Worm (Caenorhabditis elegans) whole organism, L1 larva: ENCODE results near the gene K04C2.5.

Experiments used
- C04F5.9 ChIP-seq: sonication (generic microtip); optimal IDR thresholded peaks from 2 replicates; lab custom pipeline; 2016; ENCODE audit warnings: missing genetic modification characterization, missing compliant biosample characterization
- F16B12.6 ChIP-seq: fragments of 150-350 bp; optimal IDR thresholded peaks from 2 replicates; lab custom pipeline; 2014; ENCODE audit warnings: missing biosample characterization, missing genetic modification characterization
- aha-1 ChIP-seq: fragments of 150-350 bp; optimal IDR thresholded peaks from 2 replicates; lab custom pipeline; 2014; ENCODE audit warnings: missing biosample characterization, missing genetic modification characterization
- ama-1 ChIP-seq: fragments of 150-350 bp; optimal IDR thresholded peaks from 2 replicates; lab custom pipeline; 2014
- ceh-63 ChIP-seq: fragments of 200-800 bp; sonication (Bioruptor generic); optimal IDR thresholded peaks from 2 replicates; lab custom pipeline; 2018; ENCODE audit warnings: mild to moderate bottlenecking, missing genetic modification characterization, missing compliant biosample characterization
- ceh-8 ChIP-seq: fragments of 200-800 bp; sonication (Bioruptor generic); optimal IDR thresholded peaks from 2 replicates; lab custom pipeline; 2018; ENCODE audit warnings: mild to moderate bottlenecking, missing genetic modification characterization, moderate library complexity, missing compliant biosample characterization
- ceh-82 ChIP-seq, 3 experiments: fragments of 150-350 bp in 1 of 3; sonication (generic microtip) in 2 of 3; optimal IDR thresholded peaks; 2 replicates each; lab custom pipeline; 2014 to 2017; ENCODE audit warnings: missing biosample characterization in 3 of 3, missing genetic modification characterization in 3 of 3
- ceh-88 ChIP-seq: fragments of 200-800 bp; sonication (Bioruptor generic); IDR thresholded peaks from 2 replicates; pipeline ENCODE4 v1.3.6; 2022; ENCODE audit warnings: missing genetic modification characterization, missing compliant biosample characterization
- ceh-90 ChIP-seq: sonication (generic microtip); optimal IDR thresholded peaks from 2 replicates; lab custom pipeline; 2016; ENCODE audit warnings: missing genetic modification characterization, missing compliant biosample characterization
- ces-1 ChIP-seq: fragments of 150-350 bp; optimal IDR thresholded peaks from 2 replicates; lab custom pipeline; 2014; ENCODE audit warnings: missing biosample characterization, missing genetic modification reagents, missing genetic modification characterization
- dpl-1 ChIP-seq, 3 experiments: fragments of 150-350 bp in 2 of 3; sonication (generic microtip) in 1 of 3; optimal IDR thresholded peaks; 2 replicates each; lab custom pipeline; 2014 to 2017; ENCODE audit warnings: missing biosample characterization in 3 of 3, missing genetic modification characterization in 3 of 3, missing genetic modification reagents in 3 of 3
- dsc-1 ChIP-seq: sonication (generic microtip); optimal IDR thresholded peaks from 2 replicates; lab custom pipeline; 2016; ENCODE audit warnings: mild to moderate bottlenecking, missing genetic modification characterization, missing compliant biosample characterization
- efl-1 ChIP-seq, 4 experiments: fragments of 150-350 bp; optimal IDR thresholded peaks in 3 of 4; peaks in 1 of 4; 1 replicate in 1 of 4; 2 replicates in 3 of 4; lab custom pipeline; 2014; ENCODE audit warnings: missing biosample characterization in 2 of 4, missing genetic modification characterization in 2 of 4, missing genetic modification reagents in 2 of 4
- efl-3 ChIP-seq: fragments of 200-800 bp; sonication (Bioruptor generic); optimal IDR thresholded peaks from 2 replicates; lab custom pipeline; 2018; ENCODE audit warnings: mild to moderate bottlenecking, missing genetic modification characterization, missing compliant biosample characterization
- egl-13 ChIP-seq: sonication (generic microtip); optimal IDR thresholded peaks from 2 replicates; lab custom pipeline; 2016; ENCODE audit warnings: missing genotype, missing genetic modification reagents, missing genetic modification characterization, missing compliant biosample characterization
- egl-27 ChIP-seq, 2 experiments: fragments of 150-350 bp in 1 of 2; sonication (generic microtip); optimal IDR thresholded peaks; 3 replicates each; lab custom pipeline; 2017 to 2018; ENCODE audit warnings: missing biosample characterization in 2 of 2, missing genetic modification characterization in 2 of 2, missing genetic modification reagents in 2 of 2
- elt-3 ChIP-seq, 6 experiments: fragments of 150-350 bp in 1 of 6; sonication (generic microtip); optimal IDR thresholded peaks; 2 replicates each; lab custom pipeline; 2017 to 2018; ENCODE audit warnings: missing biosample characterization in 6 of 6, missing genetic modification characterization in 6 of 6, inconsistent platforms in 1 of 6
- ets-5 ChIP-seq: fragments of 200-800 bp; sonication (Bioruptor generic); IDR thresholded peaks from 2 replicates; pipeline ENCODE4 v1.3.6; 2022; ENCODE audit warnings: missing genetic modification characterization, missing compliant biosample characterization
- fkh-10 ChIP-seq: sonication (generic microtip); optimal IDR thresholded peaks from 2 replicates; lab custom pipeline; 2017; ENCODE audit warnings: missing biosample characterization, missing genetic modification reagents, missing genetic modification characterization
- fkh-8 ChIP-seq: sonication (generic microtip); optimal IDR thresholded peaks from 2 replicates; lab custom pipeline; 2016; ENCODE audit warnings: mild to moderate bottlenecking, missing genetic modification characterization, missing compliant biosample characterization
- fos-1 ChIP-seq: fragments of 150-350 bp; optimal IDR thresholded peaks from 2 replicates; lab custom pipeline; 2014; ENCODE audit warnings: missing biosample characterization, missing genetic modification characterization
- grh-1 ChIP-seq: fragments of 200-800 bp; sonication (Bioruptor generic); IDR thresholded peaks from 2 replicates; pipeline ENCODE4 v1.3.6; 2022; ENCODE audit warnings: missing genetic modification reagents, missing genetic modification characterization, missing compliant biosample characterization
- hpl-2 ChIP-seq: fragments of 150-350 bp; optimal IDR thresholded peaks from 2 replicates; lab custom pipeline; 2014; ENCODE audit warnings: missing biosample characterization, missing genetic modification reagents, missing genetic modification characterization
- irx-1 ChIP-seq: sonication (generic microtip); optimal IDR thresholded peaks from 2 replicates; lab custom pipeline; 2016; ENCODE audit warnings: missing genetic modification characterization, missing compliant biosample characterization
- isw-1 ChIP-seq: fragments of 200-800 bp; sonication (Bioruptor generic); IDR thresholded peaks from 2 replicates; pipeline ENCODE4 v1.3.6; 2022; ENCODE audit warnings: missing genetic modification characterization, missing compliant biosample characterization
- jun-1 ChIP-seq: fragments of 150-350 bp; optimal IDR thresholded peaks from 2 replicates; lab custom pipeline; 2014; ENCODE audit warnings: missing biosample characterization, missing genetic modification reagents, missing genetic modification characterization
- lin-13 ChIP-seq: fragments of 150-350 bp; optimal IDR thresholded peaks from 2 replicates; lab custom pipeline; 2014; ENCODE audit warnings: missing biosample characterization, missing genetic modification reagents, missing genetic modification characterization
- lin-14 ChIP-seq: fragments of 200-800 bp; sonication (Bioruptor generic); optimal IDR thresholded peaks from 2 replicates; lab custom pipeline; 2018; ENCODE audit warnings: mild to moderate bottlenecking, missing genetic modification characterization, moderate library complexity, missing compliant biosample characterization
- lin-35 ChIP-seq, 2 experiments: fragments of 150-350 bp; optimal IDR thresholded peaks; 2 replicates each; lab custom pipeline; 2014; ENCODE audit warnings: missing biosample characterization in 2 of 2, missing genetic modification characterization in 2 of 2, missing genetic modification reagents in 2 of 2
- lin-39 ChIP-seq: fragments of 150-350 bp; optimal IDR thresholded peaks from 2 replicates; lab custom pipeline; 2014; ENCODE audit warnings: missing biosample characterization, missing genetic modification reagents, missing genetic modification characterization
- lir-3 ChIP-seq: sonication (generic microtip); optimal IDR thresholded peaks from 2 replicates; lab custom pipeline; 2016; ENCODE audit warnings: mild to moderate bottlenecking, missing genetic modification characterization, moderate library complexity, missing compliant biosample characterization; ENCODE audit not compliant: poor library complexity
- mdl-1 ChIP-seq, 2 experiments: fragments of 150-350 bp; optimal IDR thresholded peaks; 2 replicates each; lab custom pipeline; 2014 to 2017; ENCODE audit warnings: missing biosample characterization in 2 of 2, missing genetic modification characterization in 2 of 2, inconsistent platforms in 1 of 2
- mef-2 ChIP-seq: fragments of 150-350 bp; optimal IDR thresholded peaks from 2 replicates; lab custom pipeline; 2014; ENCODE audit warnings: missing biosample characterization, missing genetic modification characterization
- nhr-19 ChIP-seq: fragments of 200-800 bp; sonication (Bioruptor generic); conservative IDR thresholded peaks from 2 replicates; pipeline ENCODE4 v1.3.6; 2022; ENCODE audit warnings: missing genetic modification characterization, missing compliant biosample characterization
- nhr-20 ChIP-seq: sonication (generic microtip); optimal IDR thresholded peaks from 2 replicates; lab custom pipeline; 2016; ENCODE audit warnings: mild to moderate bottlenecking, missing genetic modification characterization, missing compliant biosample characterization
- nhr-237 ChIP-seq: fragments of 150-350 bp; optimal IDR thresholded peaks from 2 replicates; lab custom pipeline; 2014; ENCODE audit warnings: missing biosample characterization, missing genetic modification characterization
- nhr-28 ChIP-seq: fragments of 150-350 bp; optimal IDR thresholded peaks from 2 replicates; lab custom pipeline; 2014; ENCODE audit warnings: missing biosample characterization, missing genetic modification characterization
- nhr-71 ChIP-seq: sonication (generic microtip); optimal IDR thresholded peaks from 2 replicates; lab custom pipeline; 2016; ENCODE audit warnings: mild to moderate bottlenecking, missing genetic modification characterization, moderate library complexity, missing compliant biosample characterization
- nhr-77 ChIP-seq: fragments of 150-350 bp; optimal IDR thresholded peaks from 2 replicates; lab custom pipeline; 2014; ENCODE audit warnings: missing biosample characterization, missing genetic modification characterization
- nhr-85 ChIP-seq: sonication (generic microtip); peaks from one replicate; lab custom pipeline; 2016; ENCODE audit warnings: missing genetic modification characterization, inconsistent platforms, missing compliant biosample characterization
- pqm-1 ChIP-seq: sonication (generic microtip); optimal IDR thresholded peaks from 3 replicates; lab custom pipeline; 2017; ENCODE audit warnings: missing biosample characterization, missing genetic modification characterization
- rnt-1 ChIP-seq: sonication (generic microtip); optimal IDR thresholded peaks from 2 replicates; lab custom pipeline; 2016; ENCODE audit warnings: mild to moderate bottlenecking, missing genetic modification characterization, moderate library complexity, missing compliant biosample characterization
- swsn-7 ChIP-seq: sonication (generic microtip); optimal IDR thresholded peaks from 2 replicates; lab custom pipeline; 2016; ENCODE audit warnings: missing genetic modification characterization, missing compliant biosample characterization
- tbx-2 ChIP-seq: sonication (generic microtip); optimal IDR thresholded peaks from 2 replicates; lab custom pipeline; 2016; ENCODE audit warnings: missing genetic modification characterization, missing compliant biosample characterization
- tlp-1 ChIP-seq: fragments of 150-350 bp; optimal IDR thresholded peaks from 2 replicates; lab custom pipeline; 2014; ENCODE audit warnings: missing biosample characterization, missing genetic modification characterization
- unc-86 ChIP-seq: sonication (generic microtip); optimal IDR thresholded peaks from 2 replicates; lab custom pipeline; 2016; ENCODE audit warnings: missing genetic modification characterization, missing compliant biosample characterization
- unc-98 ChIP-seq: fragments of 200-800 bp; sonication (Bioruptor generic); IDR thresholded peaks from 2 replicates; pipeline ENCODE4 v1.3.6; 2022; ENCODE audit warnings: missing genetic modification characterization, missing compliant biosample characterization
- vab-15 ChIP-seq: sonication (generic microtip); optimal IDR thresholded peaks from 2 replicates; lab custom pipeline; 2017; ENCODE audit warnings: missing genotype, mild to moderate bottlenecking, missing genetic modification characterization, missing compliant biosample characterization
- xbp-1 ChIP-seq: sonication (generic microtip); optimal IDR thresholded peaks from 2 replicates; lab custom pipeline; 2016; ENCODE audit warnings: missing genetic modification characterization, missing compliant biosample characterization
- ztf-11 ChIP-seq, 2 experiments: sonication (generic microtip); optimal IDR thresholded peaks; 2 replicates each; lab custom pipeline; 2016 to 2017; ENCODE audit warnings: missing genetic modification characterization in 2 of 2, missing biosample characterization in 1 of 2, missing compliant biosample characterization in 1 of 2

The K04C2.5 gene

ce11 chrIII:6888497-6888896, 3.0 kb downstream of the K04C2.5 start (continued):
- no peak for TF ChIP-seq lin-13 (GFP tag; lab: Kevin White, UChicago)
- TF ChIP-seq dsc-1 (tag; lab: Kevin White, UChicago), result no peak

ce11 chrIII:6887574-6887973, 3.9 kb downstream of the K04C2.5 start:
- TF ChIP-seq ama-1 (no peak), fkh-10 (peak; percentile 37), ces-1 (GFP tag; lab: Kevin White, UChicago) (no peak), F16B12.6 (tag; lab: Kevin White, UChicago) (peak; percentile 59), xbp-1 (tag; lab: Kevin White, UChicago) (peak; percentile 56), efl-1 (optimal IDR thresholded peaks at IDR 0.05; lab: Kevin White, UChicago) (peak; percentile 50 to 71), efl-1 (GFP tag; optimal IDR thresholded peaks at IDR 0.05 in 1 of 2; lab: Kevin White, UChicago) (peak; percentile 60 to 96), ets-5 (GFP tag; lab: Robert Waterston, UW) (no peak), nhr-85 (tag; lab: Kevin White, UChicago) (peak; percentile 48), swsn-7 (tag; lab: Kevin White, UChicago) (peak; percentile 70), vab-15 (no peak), nhr-237 (tag; lab: Kevin White, UChicago) (peak; percentile 6), elt-3 (tag; optimal IDR thresholded peaks at IDR 0.05; lab: Kevin White, UChicago) (peak in 1 of 6 experiments; percentile 31), unc-98 (peak; percentile 36; the same call in 1 of the 2 replicates), jun-1 (tag; lab: Kevin White, UChicago) (peak; percentile 21), lin-35 (GFP tag; optimal IDR thresholded peaks at IDR 0.05; lab: Kevin White, UChicago) (peak; percentile 58 to 80), fos-1 (tag; lab: Kevin White, UChicago) (peak; percentile 55), ceh-63 (no peak), nhr-28 (no peak), C04F5.9 (tag; lab: Kevin White, UChicago) (peak; percentile 45), tlp-1 (tag; lab: Kevin White, UChicago) (no peak), mef-2 (tag; lab: Kevin White, UChicago) (no peak), tbx-2 (tag; lab: Kevin White, UChicago) (peak; percentile 40), rnt-1 (tag; lab: Kevin White, UChicago) (peak; percentile 69), nhr-77 (tag; lab: Kevin White, UChicago) (peak; percentile 36), lin-13 (GFP tag; lab: Kevin White, UChicago) (peak; percentile 60), fkh-8 (tag; lab: Kevin White, UChicago) (peak; percentile 44), lin-39 (tag; lab: Kevin White, UChicago) (no peak), lir-3 (tag; lab: Kevin White, UChicago) (peak; percentile 62), hpl-2 (no peak), grh-1 (peak; percentile 20; the same call in 1 of the 2 replicates), ztf-11 (tag; optimal IDR thresholded peaks at IDR 0.05; lab: Kevin White, UChicago) (no peak), nhr-19 (GFP tag; lab: Robert Waterston, UW) (peak; percentile 70), aha-1 (tag; lab: Kevin White, UChicago) (no peak), lin-14 (GFP tag; lab: Kevin White, UChicago) (peak; percentile 58), isw-1 (GFP tag; lab: Robert Waterston, UW) (peak; percentile 12; the same call in 1 of the 2 replicates), nhr-20 (tag; lab: Kevin White, UChicago) (peak; percentile 62), pqm-1 (tag; lab: Kevin White, UChicago) (no peak), mdl-1 (tag; optimal IDR thresholded peaks at IDR 0.05; lab: Kevin White, UChicago) (peak in 1 of 2 experiments; percentile 65), egl-27 (tag; optimal IDR thresholded peaks at IDR 0.05; lab: Kevin White, UChicago) (peak in 1 of 2 experiments; percentile 5), ceh-88 (GFP tag; lab: Robert Waterston, UW) (no peak), efl-3 (GFP tag; lab: Kevin White, UChicago) (no peak), nhr-71 (tag; lab: Kevin White, UChicago) (peak; percentile 72), unc-86 (tag; lab: Kevin White, UChicago) (peak; percentile 29), ceh-8 (GFP tag; lab: Kevin White, UChicago) (peak; percentile 48), ceh-90 (tag; lab: Kevin White, UChicago) (no peak), egl-13 (tag; lab: Kevin White, UChicago) (no peak), ceh-82 (tag; optimal IDR thresholded peaks at IDR 0.05; lab: Kevin White, UChicago) (peak; percentile 53 to 65 (median 59)), dpl-1 (GFP tag; optimal IDR thresholded peaks at IDR 0.05; lab: Kevin White, UChicago) (peak; percentile 39 to 71 (median 61)), irx-1 (tag; lab: Kevin White, UChicago) (peak; percentile 4)
